Worm (Caenorhabditis elegans): Measurements from ENCODE around the gene ZK218.11.

DNA sequence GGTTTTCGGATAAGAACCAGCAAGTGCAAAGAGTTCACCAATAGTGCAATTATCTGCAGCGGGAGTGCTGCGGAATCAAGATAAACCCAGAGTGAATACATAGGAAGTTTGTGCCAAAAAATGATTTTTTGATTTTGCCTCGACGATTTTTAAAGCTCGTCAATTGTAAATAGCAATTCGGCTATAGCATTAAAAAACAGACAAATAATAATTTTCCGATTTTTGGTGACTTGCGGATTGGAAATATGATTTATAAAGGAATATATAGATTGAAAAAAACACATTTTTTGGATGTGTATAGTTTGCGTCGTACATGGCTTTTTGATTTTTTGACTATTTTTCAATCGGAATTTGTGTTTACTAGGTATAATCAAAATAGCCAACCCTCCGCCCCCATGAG lies 28.4 kb downstream of the ZK218.11 start, which contains the start of gene srw-20:
- TF ChIP-seq zag-1 (tag; optimal IDR thresholded peaks at IDR 0.05) (no peak), sox-4 (tag; optimal IDR thresholded peaks at IDR 0.05) (no peak), pax-3 (tag; optimal IDR thresholded peaks at IDR 0.05) (no peak), pqm-1 (tag; optimal IDR thresholded peaks at IDR 0.05) (no peak), nhr-11 (tag; optimal IDR thresholded peaks at IDR 0.05) (no peak), lin-39 (tag; optimal IDR thresholded peaks at IDR 0.05) (no peak), pag-3 (tag; optimal IDR thresholded peaks at IDR 0.05; ENCODE audit: borderline replicate concordance, insufficient read depth) (no peak), lin-14 (GFP tag; optimal IDR thresholded peaks at IDR 0.05) (no peak)
